Fruit fly (Drosophila melanogaster): ENCODE results near the gene CG6163.

CG6163 gene

dm6 chr3L:11400673-11401186, 36.0 kb upstream of the CG6163 start:
- TF ChIP-seq Jra (GFP tag; optimal IDR thresholded peaks at IDR 0.05) (no peak), Dif (GFP tag; optimal IDR thresholded peaks at IDR 0.05; ENCODE audit: partially characterized antibody) (no peak), HLH106 (tag; optimal IDR thresholded peaks at IDR 0.05) (no peak), dmrt93B (GFP tag; optimal IDR thresholded peaks at IDR 0.05) (no peak), CG9705 (GFP tag; optimal IDR thresholded peaks at IDR 0.05) (no peak), woc (GFP tag; optimal IDR thresholded peaks at IDR 0.05) (no peak), dsf (GFP tag; optimal IDR thresholded peaks at IDR 0.05; ENCODE audit: borderline replicate concordance) (no peak), tai (GFP tag; optimal IDR thresholded peaks at IDR 0.05) (no peak), Abd-B (GFP tag; optimal IDR thresholded peaks at IDR 0.05) (no peak), sage (GFP tag; optimal IDR thresholded peaks at IDR 0.05) (no peak), jim (GFP tag; optimal IDR thresholded peaks at IDR 0.05) (no peak), dl (GFP tag; optimal IDR thresholded peaks at IDR 0.05; ENCODE audit: insufficient read depth in 1 of 2, partially characterized antibody in 2 of 2) (no peak), brk (GFP tag; optimal IDR thresholded peaks at IDR 0.05) (no peak)

- TF ChIP-seq rgr (GFP tag; optimal IDR thresholded peaks at IDR 0.05) = no peak
Measured at dm6 chr3L:11400262-11400661, 35.6 kb upstream of the CG6163 start.

dm6 chr3L:11399437-11399836, 34.8 kb upstream of the CG6163 start:
- TF ChIP-seq fru (GFP tag; optimal IDR thresholded peaks at IDR 0.05) (no peak), Sp1 (GFP tag; optimal IDR thresholded peaks at IDR 0.05) (no peak), Vsx2 (GFP tag; optimal IDR thresholded peaks at IDR 0.05; ENCODE audit: partially characterized antibody) (no peak), dmrt93B (GFP tag; optimal IDR thresholded peaks at IDR 0.05) (no peak), h (GFP tag; optimal IDR thresholded peaks at IDR 0.05) (no peak), jim (GFP tag; optimal IDR thresholded peaks at IDR 0.05) (no peak), Abd-B (GFP tag; optimal IDR thresholded peaks at IDR 0.05) (no peak), Mio (GFP tag; optimal IDR thresholded peaks at IDR 0.05) (no peak), rgr (GFP tag; optimal IDR thresholded peaks at IDR 0.05) (no peak), psq (GFP tag; optimal IDR thresholded peaks at IDR 0.05) (no peak), Dif (GFP tag; optimal IDR thresholded peaks at IDR 0.05; ENCODE audit: partially characterized antibody) (no peak), OdsH (GFP tag; optimal IDR thresholded peaks at IDR 0.05) (no peak), ey (GFP tag; optimal IDR thresholded peaks at IDR 0.05) (no peak), lola (GFP tag; optimal IDR thresholded peaks at IDR 0.05) (no peak)

dm6 chr3L:11398484-11399088, 33.9 kb upstream of the CG6163 start:
- TF ChIP-seq h (GFP tag; optimal IDR thresholded peaks at IDR 0.05) (no peak), Abd-B (GFP tag; optimal IDR thresholded peaks at IDR 0.05) (no peak), dmrt93B (GFP tag; optimal IDR thresholded peaks at IDR 0.05) (no peak), CG9705 (GFP tag; optimal IDR thresholded peaks at IDR 0.05) (no peak), Hr78 (GFP tag; optimal IDR thresholded peaks at IDR 0.05) (no peak), N (GFP tag; optimal IDR thresholded peaks at IDR 0.05) (no peak), sage (GFP tag; optimal IDR thresholded peaks at IDR 0.05) (no peak), CrebA (GFP tag; optimal IDR thresholded peaks at IDR 0.05; ENCODE audit: borderline replicate concordance) (no peak), lola (GFP tag; optimal IDR thresholded peaks at IDR 0.05) (no peak), psq (GFP tag; optimal IDR thresholded peaks at IDR 0.05) (peak; percentile 16), rgr (GFP tag; optimal IDR thresholded peaks at IDR 0.05) (no peak), Mio (GFP tag; optimal IDR thresholded peaks at IDR 0.05) (no peak), dsf (GFP tag; optimal IDR thresholded peaks at IDR 0.05; ENCODE audit: borderline replicate concordance) (no peak), OdsH (GFP tag; optimal IDR thresholded peaks at IDR 0.05) (no peak), fru (GFP tag; optimal IDR thresholded peaks at IDR 0.05) (peak; percentile 15), Vsx2 (GFP tag; optimal IDR thresholded peaks at IDR 0.05; ENCODE audit: partially characterized antibody) (no peak), ey (GFP tag; optimal IDR thresholded peaks at IDR 0.05) (no peak), GATAd (GFP tag; optimal IDR thresholded peaks at IDR 0.05) (no peak), sv (GFP tag; optimal IDR thresholded peaks at IDR 0.05) (no peak), HLH106 (tag; optimal IDR thresholded peaks at IDR 0.05) (peak; percentile 46), Sp1 (GFP tag; optimal IDR thresholded peaks at IDR 0.05) (no peak), Hnf4 (GFP tag; optimal IDR thresholded peaks at IDR 0.05) (no peak), brk (GFP tag; optimal IDR thresholded peaks at IDR 0.05) (no peak), Dfd (GFP tag; optimal IDR thresholded peaks at IDR 0.05) (no peak), foxo (GFP tag; optimal IDR thresholded peaks at IDR 0.05) (peak in 1 of 2 experiments; percentile 9), dl (GFP tag; optimal IDR thresholded peaks at IDR 0.05; ENCODE audit: insufficient read depth in 1 of 2, partially characterized antibody in 2 of 2) (no peak), usp (GFP tag; optimal IDR thresholded peaks at IDR 0.05) (no peak), Rel (GFP tag; optimal IDR thresholded peaks at IDR 0.05) (no peak), Rel (tag; optimal IDR thresholded peaks at IDR 0.05) (no peak), Hr83 (GFP tag; optimal IDR thresholded peaks at IDR 0.05; ENCODE audit: poor library complexity, severe bottlenecking) (no peak), pan (optimal IDR thresholded peaks at IDR 0.05) (no peak), jim (GFP tag; optimal IDR thresholded peaks at IDR 0.05) (no peak), Dif (GFP tag; optimal IDR thresholded peaks at IDR 0.05; ENCODE audit: partially characterized antibody) (no peak), woc (GFP tag; optimal IDR thresholded peaks at IDR 0.05) (no peak)

Measured in whole organism, wandering third instar larva.